Fruit fly (Drosophila melanogaster): ENCODE measurements around the gene CG16713.

The CG16713 gene

dm6 chr2L:3701526-3701925, 6.3 kb upstream of the CG16713 start, which contains the start of gene CG43145:
CG43145 (plus strand) TSS chr2L:3701826.
- no peak for TF ChIP-seq knrl (GFP tag; IDR thresholded peaks at IDR 0.05; ENCODE audit: partially characterized antibody)
- no peak for TF ChIP-seq CG9817 (tag; optimal IDR thresholded peaks at IDR 0.05)
- TF ChIP-seq CG16813 (GFP tag; IDR thresholded peaks at IDR 0.05; ENCODE audit: partially characterized antibody), result no peak
- TF ChIP-seq CG3995 (GFP tag; optimal IDR thresholded peaks at IDR 0.05), result no peak
- no peak for TF ChIP-seq kni (GFP tag; optimal IDR thresholded peaks at IDR 0.05)
- no peak for TF ChIP-seq CG12769 (tag; optimal IDR thresholded peaks at IDR 0.05)
- TF ChIP-seq amos (GFP tag; IDR thresholded peaks at IDR 0.05; ENCODE audit: partially characterized antibody), result no peak
- no peak for TF ChIP-seq jing (GFP tag; optimal IDR thresholded peaks at IDR 0.05)
- no peak for TF ChIP-seq CG2712 (tag; optimal IDR thresholded peaks at IDR 0.05)
- TF ChIP-seq CG3407 (GFP tag; optimal IDR thresholded peaks at IDR 0.05), result no peak
- TF ChIP-seq ap (GFP tag; IDR thresholded peaks at IDR 0.05), result no peak
- no peak for TF ChIP-seq NFAT (GFP tag; IDR thresholded peaks at IDR 0.05)
- no peak for TF ChIP-seq Jarid2 (GFP tag; optimal IDR thresholded peaks at IDR 0.05)
- no peak for TF ChIP-seq CG2202 (tag; optimal IDR thresholded peaks at IDR 0.05)

- TF ChIP-seq CG5245 (GFP tag; optimal IDR thresholded peaks at IDR 0.05) (no peak), dati (GFP tag; IDR thresholded peaks at IDR 0.05) (no peak), bsh (GFP tag; optimal IDR thresholded peaks at IDR 0.05) (no peak), CG10565 (GFP tag; optimal IDR thresholded peaks at IDR 0.05) (no peak), CG12391 (tag; optimal IDR thresholded peaks at IDR 0.05) (no peak), grau (tag; optimal IDR thresholded peaks at IDR 0.05) (no peak), Dip2 (GFP tag; IDR thresholded peaks at IDR 0.05) (no peak), gcm (GFP tag; optimal IDR thresholded peaks at IDR 0.05) (no peak), cwo (GFP tag; optimal IDR thresholded peaks at IDR 0.05) (no peak), CG16815 (GFP tag; optimal IDR thresholded peaks at IDR 0.05) (no peak), CG11456 (GFP tag; IDR thresholded peaks at IDR 0.05) (no peak)
These were observed 5.8 kb upstream of the CG16713 start, which contains the start of gene CG42467 for dm6 chr2L:3700990-3701389. CG42467 (plus strand) TSS chr2L:3701290.

dm6 chr2L:3700374-3700773, 5.2 kb upstream of the CG16713 start, which contains the start of gene Sfp24C1:
Sfp24C1 (plus strand) TSS chr2L:3700674.
- TF ChIP-seq Eip74EF (GFP tag; optimal IDR thresholded peaks at IDR 0.05), result no peak
- TF ChIP-seq CG8944 (GFP tag; optimal IDR thresholded peaks at IDR 0.05), result no peak
- TF ChIP-seq eyg (GFP tag; optimal IDR thresholded peaks at IDR 0.05), result no peak
- TF ChIP-seq eve (GFP tag; optimal IDR thresholded peaks at IDR 0.05), result no peak
- no peak for TF ChIP-seq sisA (GFP tag; IDR thresholded peaks at IDR 0.05)
- no peak for TF ChIP-seq odd (GFP tag; optimal IDR thresholded peaks at IDR 0.05)
- TF ChIP-seq Atf-2 (GFP tag; optimal IDR thresholded peaks at IDR 0.05), result no peak
- TF ChIP-seq az2 (GFP tag; optimal IDR thresholded peaks at IDR 0.05), result no peak
- no peak for TF ChIP-seq CG12299 (tag; optimal IDR thresholded peaks at IDR 0.05)
- no peak for TF ChIP-seq Nf-YB (GFP tag; optimal IDR thresholded peaks at IDR 0.05)
- TF ChIP-seq inv (GFP tag; IDR thresholded peaks at IDR 0.05; ENCODE audit: partially characterized antibody), result no peak
- no peak for TF ChIP-seq Doc2 (GFP tag; IDR thresholded peaks at IDR 0.05)
- no peak for TF ChIP-seq CG3065 (GFP tag; optimal IDR thresholded peaks at IDR 0.05)
- TF ChIP-seq lab (GFP tag; optimal IDR thresholded peaks at IDR 0.05), result no peak
- no peak for TF ChIP-seq CG18764 (GFP tag; optimal IDR thresholded peaks at IDR 0.05)
